Worm (Caenorhabditis elegans): ENCODE measurements around the gene ZK262.2.

- TF ChIP-seq F13H6.1 (tag; optimal IDR thresholded peaks at IDR 0.05) (no peak), sox-4 (tag; optimal IDR thresholded peaks at IDR 0.05) (no peak), ceh-45 (GFP tag; IDR thresholded peaks at IDR 0.05) (no peak), syd-9 (tag; optimal IDR thresholded peaks at IDR 0.05) (no peak), pax-1 (tag; optimal IDR thresholded peaks at IDR 0.05) (no peak), ttx-3 (tag; optimal IDR thresholded peaks at IDR 0.05) (no peak), dmd-4 (tag; optimal IDR thresholded peaks at IDR 0.05; ENCODE audit: borderline replicate concordance) (no peak), ceh-9 (tag; optimal IDR thresholded peaks at IDR 0.05) (no peak), nhr-11 (tag; optimal IDR thresholded peaks at IDR 0.05) (no peak), K02D7.2 (tag; optimal IDR thresholded peaks at IDR 0.05) (no peak), C38D4.7 (GFP tag; optimal IDR thresholded peaks at IDR 0.05) (no peak)
These were observed 11.7 kb upstream of the ZK262.2 start, which contains the start of gene ZK262.4 for ce11 chrV:18424471-18424870.
